Fruit fly (Drosophila melanogaster) whole organism, pupa: ENCODE results near the gene CG32817.

Experiments
- CG15710 ChIP-seq: fragments of 200-800 bp; sonication (Bioruptor generic); optimal IDR thresholded peaks from 2 replicates; lab custom pipeline; 2018; ENCODE audit warnings: missing biosample characterization, mild to moderate bottlenecking, missing genetic modification characterization, moderate library complexity
- CG34367 ChIP-seq: fragments of 200-800 bp; sonication (Bioruptor generic); optimal IDR thresholded peaks from 2 replicates; lab custom pipeline; 2018; ENCODE audit warnings: missing biosample characterization, mild to moderate bottlenecking, missing genetic modification characterization
- EcR ChIP-seq: fragments of 200-800 bp; sonication (Bioruptor generic); optimal IDR thresholded peaks from 3 replicates; lab custom pipeline; 2019; ENCODE audit warnings: missing biosample characterization, missing genetic modification characterization, mild to moderate bottlenecking, moderate library complexity, missing genetic modification reagents
- Ets98B ChIP-seq: fragments of 200-800 bp; sonication (Bioruptor generic); IDR thresholded peaks from 2 replicates; pipeline ENCODE4 v1.3.6; 2022; ENCODE audit warnings: missing biosample characterization, missing genetic modification characterization
- rn ChIP-seq: fragments of 200-800 bp; sonication (Bioruptor generic); IDR thresholded peaks from 2 replicates; pipeline ENCODE4 v1.3.6; 2022; ENCODE audit warnings: missing biosample characterization, missing genetic modification characterization

- TF ChIP-seq EcR (GFP tag; lab: Kevin White, UChicago) (no peak), CG15710 (tag; lab: Kevin White, UChicago) (no peak), Ets98B (no peak), rn (GFP tag; lab: Robert Waterston, UW) (no peak), CG34367 (tag; lab: Kevin White, UChicago) (no peak)
Measured at dm6 chrX:518858-519257, 40.0 kb downstream of the CG32817 start.
